Fruit fly (Drosophila melanogaster): Measurements from ENCODE around the gene CG31122.

Gene CG31122

dm6 chr3R:18368595-18368994 is 44.1 kb downstream of the CG31122 start:
- TF ChIP-seq Ets21C (GFP tag; optimal IDR thresholded peaks at IDR 0.05) (no peak), Lpt (GFP tag; optimal IDR thresholded peaks at IDR 0.05) (no peak), lz (GFP tag; optimal IDR thresholded peaks at IDR 0.05) (no peak), CG11294 (GFP tag; IDR thresholded peaks at IDR 0.05) (no peak), Hr38 (GFP tag; optimal IDR thresholded peaks at IDR 0.05) (no peak), CG9139 (GFP tag; optimal IDR thresholded peaks at IDR 0.05) (no peak), dac (GFP tag; optimal IDR thresholded peaks at IDR 0.05) (no peak), topi (GFP tag; optimal IDR thresholded peaks at IDR 0.05) (no peak), eg (GFP tag; IDR thresholded peaks at IDR 0.05) (no peak), salr (GFP tag; optimal IDR thresholded peaks at IDR 0.05) (no peak), CG15336 (GFP tag; IDR thresholded peaks at IDR 0.05) (no peak), CG8632 (GFP tag; optimal IDR thresholded peaks at IDR 0.05) (no peak), CG6276 (GFP tag; optimal IDR thresholded peaks at IDR 0.05) (no peak), CG8119 (GFP tag; IDR thresholded peaks at IDR 0.05) (no peak), Eip75B (GFP tag; optimal IDR thresholded peaks at IDR 0.05) (no peak), Gug (GFP tag; IDR thresholded peaks at IDR 0.05) (no peak), CG1621 (tag; optimal IDR thresholded peaks at IDR 0.05) (no peak), esn (GFP tag; optimal IDR thresholded peaks at IDR 0.05) (no peak)

dm6 chr3R:18366644-18366985 is 46.1 kb downstream of the CG31122 start:
- TF ChIP-seq fd59A (GFP tag; optimal IDR thresholded peaks at IDR 0.05) (no peak), CG4318 (GFP tag; optimal IDR thresholded peaks at IDR 0.05) (no peak), CG11902 (GFP tag; optimal IDR thresholded peaks at IDR 0.05) (no peak), CG8319 (GFP tag; optimal IDR thresholded peaks at IDR 0.05) (no peak), cyc (GFP tag; optimal IDR thresholded peaks at IDR 0.05) (no peak), Eip78C (GFP tag) (no peak), CG32006 (GFP tag; optimal IDR thresholded peaks at IDR 0.05) (no peak), svp (GFP tag) (no peak), Smox (GFP tag; optimal IDR thresholded peaks at IDR 0.05) (no peak), CG3032 (tag; optimal IDR thresholded peaks at IDR 0.05) (no peak), Ets96B (tag; optimal IDR thresholded peaks at IDR 0.05) (no peak), CG10669 (GFP tag; optimal IDR thresholded peaks at IDR 0.05) (no peak)

DNA sequence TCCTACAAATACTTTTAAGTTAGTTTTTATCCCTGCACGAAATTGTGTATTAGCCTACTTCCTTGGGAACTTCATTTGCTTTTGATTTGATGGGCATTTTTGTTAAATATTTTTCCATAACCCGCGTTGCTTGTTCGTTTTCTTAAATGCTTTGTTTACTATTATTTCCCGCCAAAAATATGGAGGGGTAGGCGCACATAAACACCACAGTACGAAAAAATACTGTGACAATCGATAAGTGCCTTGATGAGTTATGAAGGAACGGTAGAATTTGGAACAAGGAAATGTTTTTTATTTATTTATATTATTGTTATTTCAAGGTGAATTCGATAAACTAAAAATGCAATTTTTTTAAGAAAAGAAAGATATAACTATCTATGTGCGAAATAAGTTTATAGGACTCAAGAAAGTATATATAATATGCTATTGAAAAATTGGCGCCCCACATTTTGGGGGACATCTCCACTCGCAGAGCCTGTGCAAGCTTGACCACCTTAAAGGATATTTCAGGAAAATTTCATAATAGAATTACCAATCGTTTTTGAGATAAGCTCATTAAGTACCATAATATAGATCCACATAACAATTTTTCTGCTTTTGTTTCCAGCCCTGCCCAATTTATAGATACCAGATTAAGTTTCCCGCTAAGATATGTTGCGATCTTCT is 46.6 kb downstream of the CG31122 start, which contains the start of the genes WRNexo and Nup43:
TSS of gene WRNexo (minus strand) at position 185 of the 666 bp plus-strand sequence.
TSS of gene Nup43 (plus strand) at position 661 of the 666 bp plus-strand sequence.
- TF ChIP-seq Eip75B (GFP tag; optimal IDR thresholded peaks at IDR 0.05), result peak; percentile 30
- no peak for TF ChIP-seq dac (GFP tag; optimal IDR thresholded peaks at IDR 0.05)
- no peak for TF ChIP-seq CG7368 (GFP tag; optimal IDR thresholded peaks at IDR 0.05)
- no peak for TF ChIP-seq CG6808 (GFP tag; optimal IDR thresholded peaks at IDR 0.05)
- TF ChIP-seq CG6854 (GFP tag; optimal IDR thresholded peaks at IDR 0.05), result no peak
- TF ChIP-seq net (GFP tag; optimal IDR thresholded peaks at IDR 0.05), result peak; percentile 4
- no peak for TF ChIP-seq CG8119 (GFP tag; IDR thresholded peaks at IDR 0.05)
- peak; percentile 21 for TF ChIP-seq Met (GFP tag; optimal IDR thresholded peaks at IDR 0.05)
- no peak for TF ChIP-seq CG4318 (GFP tag; optimal IDR thresholded peaks at IDR 0.05)
- no peak for TF ChIP-seq salr (GFP tag; optimal IDR thresholded peaks at IDR 0.05)
- TF ChIP-seq Smox (GFP tag; optimal IDR thresholded peaks at IDR 0.05), result peak; percentile 45
- no peak for TF ChIP-seq eg (GFP tag; IDR thresholded peaks at IDR 0.05)
- no peak for TF ChIP-seq CG15336 (GFP tag; IDR thresholded peaks at IDR 0.05)
- no peak for TF ChIP-seq dsx (GFP tag; optimal IDR thresholded peaks at IDR 0.05; ENCODE audit: poor library complexity, severe bottlenecking)
- TF ChIP-seq Ets21C (GFP tag; optimal IDR thresholded peaks at IDR 0.05), result peak; percentile 33
- TF ChIP-seq CG1621 (tag; optimal IDR thresholded peaks at IDR 0.05), result no peak
- no peak for TF ChIP-seq fd59A (GFP tag; optimal IDR thresholded peaks at IDR 0.05)
- peak; percentile 22 for TF ChIP-seq CG34406 (GFP tag; optimal IDR thresholded peaks at IDR 0.05)
- no peak for TF ChIP-seq Sox102F (GFP tag; optimal IDR thresholded peaks at IDR 0.05)
- TF ChIP-seq CG11762 (GFP tag; optimal IDR thresholded peaks at IDR 0.05; ENCODE audit: insufficient read depth), result no peak
- peak; percentile 46 for TF ChIP-seq CG32006 (GFP tag; optimal IDR thresholded peaks at IDR 0.05)
- TF ChIP-seq Hr4 (GFP tag; optimal IDR thresholded peaks at IDR 0.05), result peak; percentile 56
- TF ChIP-seq fkh (GFP tag; optimal IDR thresholded peaks at IDR 0.05), result peak; percentile 47
- no peak for TF ChIP-seq Blimp-1 (GFP tag; optimal IDR thresholded peaks at IDR 0.05)
- TF ChIP-seq Sox14 (GFP tag; optimal IDR thresholded peaks at IDR 0.05), result peak; percentile 57
- peak; percentile 29 for TF ChIP-seq topi (GFP tag; optimal IDR thresholded peaks at IDR 0.05)
- TF ChIP-seq Sox15 (GFP tag; optimal IDR thresholded peaks at IDR 0.05), result peak; percentile 26
- TF ChIP-seq CG6276 (GFP tag; optimal IDR thresholded peaks at IDR 0.05), result no peak
- peak; percentile 6 for TF ChIP-seq CG10669 (GFP tag; optimal IDR thresholded peaks at IDR 0.05)
- TF ChIP-seq pdm3 (GFP tag; optimal IDR thresholded peaks at IDR 0.05), result peak; percentile 52
- no peak for TF ChIP-seq ss (GFP tag; optimal IDR thresholded peaks at IDR 0.05)
- TF ChIP-seq Gug (GFP tag; IDR thresholded peaks at IDR 0.05), result no peak

Measured in whole organism, prepupa.